Fruit fly (Drosophila melanogaster): ENCODE data around the gene FMRFaR.

DNA sequence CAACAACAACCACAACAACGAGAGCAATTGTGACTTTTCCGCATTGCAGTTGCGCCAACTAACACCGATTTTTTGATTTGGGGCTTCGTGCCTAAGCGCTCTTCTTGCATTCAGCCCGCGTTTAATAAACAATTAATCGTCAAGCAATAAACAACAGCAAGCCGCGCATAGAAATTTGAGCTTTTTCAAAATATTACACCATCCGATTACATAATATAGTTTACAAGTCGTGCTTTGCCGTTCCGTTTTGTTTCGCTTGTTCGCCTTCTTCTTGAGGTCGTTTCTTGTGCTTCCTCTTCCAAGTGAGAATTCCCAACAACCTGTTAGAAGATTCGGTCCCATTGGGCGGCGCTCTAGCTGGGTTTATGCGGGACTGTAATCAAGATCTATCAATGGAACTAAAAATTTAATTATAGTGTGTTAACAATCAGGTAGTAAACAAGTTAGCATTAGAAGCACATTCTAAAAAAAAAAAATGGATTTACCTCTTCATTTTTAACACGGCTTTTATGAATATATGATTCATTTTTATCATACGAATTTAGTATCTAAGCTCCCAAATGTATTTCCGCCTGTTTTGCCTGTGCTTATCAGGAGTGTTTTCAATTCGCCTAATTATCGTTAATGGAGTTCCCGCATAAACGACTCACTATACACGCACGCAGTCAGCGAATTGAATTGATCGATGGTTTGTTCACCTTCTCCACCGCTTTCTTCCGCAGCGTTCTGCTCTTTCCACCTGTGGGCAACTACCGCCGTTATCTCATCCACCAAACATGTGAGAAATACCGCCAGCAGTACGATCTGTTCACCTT, 34.5 kb downstream of the FMRFaR start:
- TF ChIP-seq Blimp-1 (GFP tag; optimal IDR thresholded peaks at IDR 0.05) (peak; percentile 21), Gug (GFP tag; IDR thresholded peaks at IDR 0.05) (peak; percentile 74), acj6 (GFP tag; optimal IDR thresholded peaks at IDR 0.05) (peak; percentile 74), salr (GFP tag; optimal IDR thresholded peaks at IDR 0.05) (peak in 1 of 2 experiments; percentile 79), eg (GFP tag; IDR thresholded peaks at IDR 0.05) (peak; percentile 81), CG8632 (GFP tag; optimal IDR thresholded peaks at IDR 0.05) (peak; percentile 46), CG6163 (GFP tag; IDR thresholded peaks at IDR 0.05) (peak; percentile 83), net (GFP tag; optimal IDR thresholded peaks at IDR 0.05) (peak; percentile 75), spab (GFP tag; optimal IDR thresholded peaks at IDR 0.05) (peak; percentile 61)
